Worm (Caenorhabditis elegans) whole organism, L4 larva: ENCODE data around the gene swm-1.

Source experiments
- F49E8.2 ChIP-seq: sonication (generic microtip); optimal IDR thresholded peaks from 2 replicates; lab custom pipeline; 2016; ENCODE audit warnings: missing compliant biosample characterization, mild to moderate bottlenecking, missing genetic modification characterization, borderline replicate concordance
- T26A8.4 ChIP-seq: fragments of 200-800 bp; sonication (Bioruptor generic); IDR thresholded peaks from 2 replicates; pipeline ENCODE4 v1.3.6; 2022; ENCODE audit warnings: missing genetic modification characterization, missing compliant biosample characterization
- Y48G9A.11 ChIP-seq: fragments of 200-800 bp; sonication (Bioruptor generic); IDR thresholded peaks from 2 replicates; pipeline ENCODE4 v1.3.6; 2022; ENCODE audit warnings: missing genetic modification reagents, missing genetic modification characterization, missing compliant biosample characterization
- Y75B8A.6 ChIP-seq: fragments of 200-800 bp; sonication (Bioruptor generic); IDR thresholded peaks from 2 replicates; pipeline ENCODE4 v1.3.6; 2022; ENCODE audit warnings: missing genetic modification reagents, missing genetic modification characterization, missing compliant biosample characterization
- ZK337.2 ChIP-seq: fragments of 200-800 bp; sonication (Bioruptor generic); IDR thresholded peaks from 2 replicates; pipeline ENCODE4 v1.3.6; 2022; ENCODE audit warnings: missing genetic modification reagents, missing genetic modification characterization, missing compliant biosample characterization
- ZK546.5 ChIP-seq, 2 experiments: sonication (generic microtip); optimal IDR thresholded peaks; 2 replicates each; lab custom pipeline; 2017; ENCODE audit warnings: missing biosample characterization in 2 of 2, missing genetic modification characterization in 2 of 2
- aha-1 ChIP-seq: fragments of 150-350 bp; peaks from one replicate; lab custom pipeline; 2014; ENCODE audit warnings: missing biosample characterization, missing genetic modification characterization
- ama-1 ChIP-seq: fragments of 150-350 bp; optimal IDR thresholded peaks from 2 replicates; lab custom pipeline; 2014; ENCODE audit warnings: inconsistent platforms, mixed read lengths
- ceh-32 ChIP-seq: sonication (generic microtip); optimal IDR thresholded peaks from 2 replicates; lab custom pipeline; 2016; ENCODE audit warnings: mild to moderate bottlenecking, missing genetic modification characterization, missing compliant biosample characterization; ENCODE audit not compliant: poor library complexity
- ceh-44 ChIP-seq: fragments of 200-800 bp; sonication (Bioruptor generic); IDR thresholded peaks from 2 replicates; pipeline ENCODE4 v1.3.6; 2022; ENCODE audit warnings: missing genetic modification reagents, missing genetic modification characterization, missing compliant biosample characterization
- ces-1 ChIP-seq: fragments of 150-350 bp; sonication (generic microtip); optimal IDR thresholded peaks from 4 replicates; lab custom pipeline; 2014; ENCODE audit warnings: missing biosample characterization, missing genetic modification reagents, missing genetic modification characterization
- ctbp-1 ChIP-seq: fragments of 200-800 bp; sonication (Bioruptor generic); IDR thresholded peaks from 2 replicates; pipeline ENCODE4 v1.3.6; 2022; ENCODE audit warnings: missing genetic modification reagents, missing genetic modification characterization, missing compliant biosample characterization
- dpl-1 ChIP-seq: fragments of 150-350 bp; optimal IDR thresholded peaks from 2 replicates; lab custom pipeline; 2014; ENCODE audit warnings: missing biosample characterization, missing genetic modification reagents, missing genetic modification characterization
- dve-1 ChIP-seq: sonication (generic microtip); optimal IDR thresholded peaks from 2 replicates; lab custom pipeline; 2017; ENCODE audit warnings: antibody characterized with exemption, mild to moderate bottlenecking, missing genetic modification characterization, missing compliant biosample characterization; ENCODE audit not compliant: insufficient read depth
- gei-8 ChIP-seq: fragments of 200-800 bp; sonication (Bioruptor generic); optimal IDR thresholded peaks from 2 replicates; lab custom pipeline; 2018; ENCODE audit warnings: mild to moderate bottlenecking, missing genetic modification characterization, missing compliant biosample characterization
- hif-1 ChIP-seq, 2 experiments: sonication (generic microtip); optimal IDR thresholded peaks; 2 replicates each; lab custom pipeline; 2016 to 2017; ENCODE audit warnings: missing compliant biosample characterization in 2 of 2, missing genetic modification characterization in 2 of 2, missing genetic modification reagents in 2 of 2, missing genotype in 2 of 2, mild to moderate bottlenecking in 1 of 2
- hlh-11 ChIP-seq: fragments of 200-800 bp; sonication (Bioruptor generic); optimal IDR thresholded peaks from 2 replicates; lab custom pipeline; 2018; ENCODE audit warnings: mild to moderate bottlenecking, missing genetic modification characterization, missing compliant biosample characterization
- lim-7 ChIP-seq: fragments of 200-800 bp; sonication (Bioruptor generic); IDR thresholded peaks from 2 replicates; pipeline ENCODE4 v1.3.6; 2022; ENCODE audit warnings: missing genetic modification characterization, missing compliant biosample characterization
- lin-1 ChIP-seq: fragments of 200-800 bp; sonication (Bioruptor generic); IDR thresholded peaks from 2 replicates; pipeline ENCODE4 v1.3.6; 2022; ENCODE audit warnings: missing genetic modification reagents, missing genetic modification characterization, missing compliant biosample characterization
- lin-13 ChIP-seq: fragments of 150-350 bp; optimal IDR thresholded peaks from 2 replicates; lab custom pipeline; 2014; ENCODE audit warnings: missing biosample characterization, missing genetic modification reagents, missing genetic modification characterization
- lin-29 ChIP-seq: fragments of 200-800 bp; sonication (Bioruptor generic); IDR thresholded peaks from 2 replicates; pipeline ENCODE4 v1.3.6; 2022; ENCODE audit warnings: missing genetic modification reagents, missing genetic modification characterization, missing compliant biosample characterization
- nhr-11 ChIP-seq: fragments of 150-350 bp; optimal IDR thresholded peaks from 2 replicates; lab custom pipeline; 2014; ENCODE audit warnings: missing biosample characterization, missing genetic modification characterization
- nhr-42 ChIP-seq: fragments of 200-800 bp; sonication (Bioruptor generic); IDR thresholded peaks from 2 replicates; pipeline ENCODE4 v1.3.6; 2022; ENCODE audit warnings: missing genetic modification characterization, missing compliant biosample characterization
- nhr-6 ChIP-seq: fragments of 150-350 bp; optimal IDR thresholded peaks from 2 replicates; lab custom pipeline; 2014; ENCODE audit warnings: missing biosample characterization, missing genetic modification characterization
- nhr-76 ChIP-seq: fragments of 150-350 bp; optimal IDR thresholded peaks from 2 replicates; lab custom pipeline; 2014; ENCODE audit warnings: missing biosample characterization, missing genetic modification characterization
- nhr-77 ChIP-seq: fragments of 150-350 bp; optimal IDR thresholded peaks from 2 replicates; lab custom pipeline; 2014; ENCODE audit warnings: missing biosample characterization, missing genetic modification characterization
- tag-97 ChIP-seq: fragments of 200-800 bp; sonication (Bioruptor generic); IDR thresholded peaks from 2 replicates; pipeline ENCODE4 v1.3.6; 2022; ENCODE audit warnings: missing genetic modification characterization, missing compliant biosample characterization
- unc-130 ChIP-seq: sonication (generic microtip); optimal IDR thresholded peaks from 2 replicates; lab custom pipeline; 2016; ENCODE audit warnings: missing genetic modification reagents, missing genetic modification characterization, missing compliant biosample characterization
- unc-39 ChIP-seq: sonication (generic microtip); optimal IDR thresholded peaks from 2 replicates; lab custom pipeline; 2017; ENCODE audit warnings: missing biosample characterization, missing genetic modification characterization
- unc-62 ChIP-seq, 3 experiments: fragments of 150-350 bp in 1 of 3; sonication (generic microtip); optimal IDR thresholded peaks in 2 of 3; peaks in 1 of 3; 1 replicate in 1 of 3; 2 replicates in 2 of 3; lab custom pipeline; 2014 to 2017; ENCODE audit warnings: missing biosample characterization in 3 of 3, missing genetic modification characterization in 3 of 3, missing genetic modification reagents in 3 of 3, missing genotype in 1 of 3
- vab-7 ChIP-seq: fragments of 200-800 bp; sonication (Bioruptor generic); IDR thresholded peaks from 2 replicates; pipeline ENCODE4 v1.3.6; 2022; ENCODE audit warnings: missing genetic modification reagents, missing genetic modification characterization, missing compliant biosample characterization
- zag-1 ChIP-seq: fragments of 150-350 bp; optimal IDR thresholded peaks from 2 replicates; lab custom pipeline; 2014; ENCODE audit warnings: missing biosample characterization, missing genetic modification characterization
- zfp-2 ChIP-seq: sonication (generic microtip); optimal IDR thresholded peaks from 2 replicates; lab custom pipeline; 2016; ENCODE audit warnings: mild to moderate bottlenecking, missing genetic modification characterization, missing compliant biosample characterization

The swm-1 gene

ce11 chrV:9041030-9041429 is 13.6 kb downstream of the swm-1 start, which contains the start of gene cyp-33B1:
cyp-33B1 (plus strand) TSS chrV:9041330.
- no peak for TF ChIP-seq dpl-1 (GFP tag; lab: Kevin White, UChicago)
- no peak for TF ChIP-seq nhr-11 (tag; lab: Kevin White, UChicago)
- TF ChIP-seq ZK546.5 (tag; optimal IDR thresholded peaks at IDR 0.05; lab: Kevin White, UChicago) = no peak
- no peak for TF ChIP-seq ama-1
- TF ChIP-seq Y75B8A.6 (GFP tag; lab: Robert Waterston, UW) = no peak
- TF ChIP-seq lim-7 (GFP tag; lab: Robert Waterston, UW) = no peak
- no peak for TF ChIP-seq F49E8.2 (tag; lab: Kevin White, UChicago)
- TF ChIP-seq zfp-2 = no peak
- no peak for TF ChIP-seq lin-1
- no peak for TF ChIP-seq ctbp-1
- no peak for TF ChIP-seq nhr-76 (tag; lab: Kevin White, UChicago)
- TF ChIP-seq tag-97 = no peak
- no peak for TF ChIP-seq unc-62 (GFP tag; optimal IDR thresholded peaks at IDR 0.05 in 1 of 2; lab: Kevin White, UChicago)
- TF ChIP-seq unc-62 (tag; optimal IDR thresholded peaks at IDR 0.05; lab: Kevin White, UChicago) = no peak
- TF ChIP-seq vab-7 (GFP tag; lab: Robert Waterston, UW) = no peak
- TF ChIP-seq Y48G9A.11 (GFP tag; lab: Robert Waterston, UW) = no peak
- no peak for TF ChIP-seq unc-39 (tag; lab: Kevin White, UChicago)
- no peak for TF ChIP-seq nhr-6 (tag; lab: Kevin White, UChicago)
- TF ChIP-seq, all 104 proteins: peak for 0

- TF ChIP-seq lin-13 (GFP tag; lab: Kevin White, UChicago) = no peak
- TF ChIP-seq aha-1 = peak; percentile 31
Measured at ce11 chrV:9035685-9036084, 19.0 kb downstream of the swm-1 start, which contains the start of gene srsx-34. srsx-34 (plus strand) TSS chrV:9035985.

DNA sequence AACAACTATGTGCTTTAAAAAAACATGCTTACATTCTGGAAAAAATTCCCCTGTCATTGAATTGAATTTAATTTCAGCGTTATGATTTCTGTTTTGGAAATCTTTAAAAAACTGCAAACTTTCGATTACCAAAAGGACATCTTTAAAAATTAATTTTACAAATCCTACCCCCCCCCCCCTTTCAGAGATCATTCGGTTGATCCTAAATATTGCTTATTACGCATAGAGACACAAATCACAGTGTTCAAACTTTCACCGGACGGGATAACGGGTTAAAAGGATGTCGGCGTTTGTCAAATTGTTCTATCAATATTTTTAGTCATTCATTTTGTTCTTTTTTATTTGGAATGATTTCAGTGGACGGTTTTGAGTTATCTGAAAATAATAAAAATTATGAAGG is 21.4 kb downstream of the swm-1 start, which contains the start of gene C25E10.4:
TSS of gene C25E10.4 (plus strand) at position 301 of the 400 bp plus-strand sequence.
- TF ChIP-seq T26A8.4 (no peak), aha-1 (peak; percentile 37)
- TF ChIP-seq, all 104 proteins: peak for 1

- TF ChIP-seq lin-1 (no peak), hif-1 (tag; optimal IDR thresholded peaks at IDR 0.05; lab: Kevin White, UChicago) (no peak), lin-29 (no peak), nhr-76 (tag; lab: Kevin White, UChicago) (no peak), nhr-77 (tag; lab: Kevin White, UChicago) (no peak), hlh-11 (tag; lab: Kevin White, UChicago) (no peak), unc-130 (GFP tag; lab: Kevin White, UChicago) (no peak), gei-8 (GFP tag; lab: Kevin White, UChicago) (no peak), ceh-32 (tag; lab: Kevin White, UChicago) (no peak), ces-1 (no peak), ceh-44 (GFP tag; lab: Robert Waterston, UW) (no peak), lin-13 (GFP tag; lab: Kevin White, UChicago) (no peak), dve-1 (tag; lab: Kevin White, UChicago) (no peak), unc-62 (GFP tag; optimal IDR thresholded peaks at IDR 0.05 in 1 of 2; lab: Kevin White, UChicago) (no peak), unc-62 (tag; optimal IDR thresholded peaks at IDR 0.05; lab: Kevin White, UChicago) (no peak)
Measured at ce11 chrV:9030248-9030647, 24.4 kb downstream of the swm-1 start, which contains the start of gene C25E10.5. C25E10.5 (plus strand) TSS chrV:9030548.

- TF ChIP-seq zag-1 (tag; lab: Kevin White, UChicago) = no peak
- TF ChIP-seq unc-62 (GFP tag; optimal IDR thresholded peaks at IDR 0.05 in 1 of 2; lab: Kevin White, UChicago) = peak in 1 of 2 experiments; percentile 58
- no peak for TF ChIP-seq unc-62 (tag; optimal IDR thresholded peaks at IDR 0.05; lab: Kevin White, UChicago)
- TF ChIP-seq nhr-42 (GFP tag; lab: Robert Waterston, UW) = no peak
- TF ChIP-seq ZK337.2 (GFP tag; lab: Robert Waterston, UW) = no peak
Measured at ce11 chrV:9024713-9025112, 30.0 kb downstream of the swm-1 start, which contains the start of gene bus-1. bus-1 (minus strand) TSS chrV:9024813.
